Worm (Caenorhabditis elegans): Measurements from ENCODE around the gene tex-2.

DNA sequence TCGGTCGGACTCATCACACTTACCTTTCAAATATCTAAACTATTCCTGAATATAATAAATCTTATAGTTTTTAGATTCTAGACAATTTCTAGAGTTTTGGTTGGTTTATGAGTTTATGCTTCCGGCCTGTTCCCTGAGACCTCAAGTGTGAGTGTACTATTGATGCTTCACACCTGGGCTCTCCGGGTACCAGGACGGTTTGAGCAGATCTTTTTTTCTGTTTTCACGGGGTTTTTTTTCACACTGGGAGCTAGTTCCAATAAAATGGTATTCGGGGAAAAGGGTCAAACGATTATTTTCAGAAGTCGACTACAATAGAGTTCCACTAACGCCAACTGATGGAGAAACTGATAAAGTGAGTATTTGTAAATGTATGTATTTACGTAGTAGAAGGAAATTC, 28.7 kb upstream of the tex-2 start:
- TF ChIP-seq ztf-7 (tag; optimal IDR thresholded peaks at IDR 0.05) = no peak
- no peak for TF ChIP-seq lin-15B (tag; optimal IDR thresholded peaks at IDR 0.05)
- no peak for TF ChIP-seq snpc-4 (tag; optimal IDR thresholded peaks at IDR 0.05)

All from whole organism, L4 larva.